Worm (Caenorhabditis elegans) whole organism, L4/young adult: ENCODE results near the gene str-222.

Experiments
- W03F9.2 ChIP-seq: fragments of 150-350 bp; optimal IDR thresholded peaks from 2 replicates; lab custom pipeline; 2014; ENCODE audit warnings: missing biosample characterization, missing genetic modification characterization
- dao-5 ChIP-seq: sonication (generic microtip); optimal IDR thresholded peaks from 2 replicates; lab custom pipeline; 2016; ENCODE audit warnings: missing genotype, missing genetic modification characterization, moderate library complexity, missing compliant biosample characterization
- him-1 ChIP-seq: sonication (generic microtip); optimal IDR thresholded peaks from 2 replicates; lab custom pipeline; 2016; ENCODE audit warnings: missing genotype, missing genetic modification reagents, missing genetic modification characterization, missing compliant biosample characterization

Gene str-222

ce11 chrV:1635859-1636258 is at the start of gene str-222:
Gene str-222, plus strand, starts transcription at chrV:1636159.
- TF ChIP-seq him-1 (tag; lab: Kevin White, UChicago) (no peak), W03F9.2 (tag; lab: Kevin White, UChicago) (no peak), dao-5 (tag; lab: Kevin White, UChicago) (no peak)

ce11 chrV:1586906-1587305 is 49.1 kb upstream of the str-222 start, which contains the start of gene F16B4.6:
Gene F16B4.6, plus strand, starts transcription at chrV:1587206.
- TF ChIP-seq him-1 (tag; lab: Kevin White, UChicago) (no peak), dao-5 (tag; lab: Kevin White, UChicago) (no peak), W03F9.2 (tag; lab: Kevin White, UChicago) (no peak)

- TF ChIP-seq W03F9.2 (tag; lab: Kevin White, UChicago) (no peak), dao-5 (tag; lab: Kevin White, UChicago) (no peak), him-1 (tag; lab: Kevin White, UChicago) (no peak)
Observed at ce11 chrV:1588128-1588527, 47.8 kb upstream of the str-222 start, which contains the start of gene F16B4.5. Gene F16B4.5, plus strand, starts transcription at chrV:1588428.

ce11 chrV:1593799-1594420 is 42.0 kb upstream of the str-222 start, which contains the start of gene F16B4.4:
Gene F16B4.4, plus strand, starts transcription at chrV:1594019.
- TF ChIP-seq W03F9.2 (tag; lab: Kevin White, UChicago) (no peak), him-1 (tag; lab: Kevin White, UChicago) (no peak), dao-5 (tag; lab: Kevin White, UChicago) (no peak)

- TF ChIP-seq him-1 (tag; lab: Kevin White, UChicago) (no peak), W03F9.2 (tag; lab: Kevin White, UChicago) (no peak), dao-5 (tag; lab: Kevin White, UChicago) (no peak)
Observed at ce11 chrV:1594554-1595092, 41.3 kb upstream of the str-222 start.

- no peak for TF ChIP-seq W03F9.2 (tag; lab: Kevin White, UChicago)
- no peak for TF ChIP-seq him-1 (tag; lab: Kevin White, UChicago)
- no peak for TF ChIP-seq dao-5 (tag; lab: Kevin White, UChicago)
Observed at ce11 chrV:1600561-1601088, 35.3 kb upstream of the str-222 start, which contains the start of gene F16B4.2. Gene F16B4.2, plus strand, starts transcription at chrV:1601038.

ce11 chrV:1607790-1608189 is 28.2 kb upstream of the str-222 start, which contains the start of gene nhr-178:
Gene nhr-178, minus strand, starts transcription at chrV:1607953.
- TF ChIP-seq him-1 (tag; lab: Kevin White, UChicago): no peak

- TF ChIP-seq him-1 (tag; lab: Kevin White, UChicago): no peak
- no peak for TF ChIP-seq dao-5 (tag; lab: Kevin White, UChicago)
- TF ChIP-seq W03F9.2 (tag; lab: Kevin White, UChicago): no peak
Observed at ce11 chrV:1610097-1610496, 25.9 kb upstream of the str-222 start, which contains the start of gene nhr-177. Gene nhr-177, plus strand, starts transcription at chrV:1610263.

- no peak for TF ChIP-seq him-1 (tag; lab: Kevin White, UChicago)
- TF ChIP-seq dao-5 (tag; lab: Kevin White, UChicago): no peak
- no peak for TF ChIP-seq W03F9.2 (tag; lab: Kevin White, UChicago)
Observed at ce11 chrV:1611570-1611969, 24.4 kb upstream of the str-222 start.

ce11 chrV:1614726-1615125 is 21.2 kb upstream of the str-222 start, which contains the start of gene srbc-41:
Gene srbc-41, minus strand, starts transcription at chrV:1614826.
- TF ChIP-seq dao-5 (tag; lab: Kevin White, UChicago): no peak
- no peak for TF ChIP-seq W03F9.2 (tag; lab: Kevin White, UChicago)
- no peak for TF ChIP-seq him-1 (tag; lab: Kevin White, UChicago)

ce11 chrV:1618760-1619159 is 17.2 kb upstream of the str-222 start, which contains the start of gene nhr-179:
Gene nhr-179, minus strand, starts transcription at chrV:1618860.
- TF ChIP-seq W03F9.2 (tag; lab: Kevin White, UChicago): no peak
- TF ChIP-seq dao-5 (tag; lab: Kevin White, UChicago): no peak

ce11 chrV:1620537-1620936 is 15.4 kb upstream of the str-222 start:
- TF ChIP-seq W03F9.2 (tag; lab: Kevin White, UChicago): no peak
- no peak for TF ChIP-seq dao-5 (tag; lab: Kevin White, UChicago)
- TF ChIP-seq him-1 (tag; lab: Kevin White, UChicago): no peak

ce11 chrV:1621494-1621893 is 14.5 kb upstream of the str-222 start, which contains the start of gene nhr-117:
Gene nhr-117, minus strand, starts transcription at chrV:1621520.
- TF ChIP-seq dao-5 (tag; lab: Kevin White, UChicago) (no peak), him-1 (tag; lab: Kevin White, UChicago) (no peak), W03F9.2 (tag; lab: Kevin White, UChicago) (no peak)
